Fruit fly (Drosophila melanogaster): Measurements from ENCODE around the gene CG14712.

Gene CG14712

DNA sequence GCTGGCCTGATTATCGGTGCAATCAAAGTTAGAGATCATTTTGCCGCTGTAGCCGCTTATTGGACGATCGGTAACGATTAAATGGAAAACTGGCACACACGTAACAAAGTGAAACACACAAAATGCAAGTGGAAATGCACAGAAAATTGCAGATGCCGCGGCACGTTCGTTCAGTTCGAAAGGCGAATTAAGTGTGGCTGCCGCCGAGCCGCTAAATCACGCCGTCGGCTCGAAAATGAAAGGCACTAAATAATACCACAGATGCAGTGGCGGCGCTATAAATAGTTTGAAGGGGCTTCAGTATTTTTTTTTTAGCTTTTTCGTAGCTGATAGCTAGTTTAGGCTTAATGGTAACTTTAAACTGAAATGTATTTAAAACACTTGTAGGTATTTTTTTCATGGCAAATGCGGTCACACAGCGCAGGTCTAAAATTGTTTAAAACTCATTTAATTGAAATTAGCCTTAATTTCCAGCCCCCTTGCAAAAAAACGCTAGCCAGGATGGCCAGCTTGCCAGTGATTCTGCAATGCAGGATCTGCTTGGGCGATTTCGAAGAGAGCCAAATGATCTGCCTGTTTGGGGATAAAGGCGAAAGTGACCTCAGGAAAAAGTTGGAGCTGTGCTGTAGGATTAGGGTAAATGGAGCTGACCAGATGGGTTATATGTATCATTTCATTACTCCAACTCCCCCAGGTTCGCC is 8.7 kb upstream of the CG14712 start, which contains the start of the genes Jupiter and CG14710 (continued):
- no peak for TF ChIP-seq Doc3 (GFP tag; IDR thresholded peaks at IDR 0.05; ENCODE audit: partially characterized antibody)
- peak; percentile 70 for TF ChIP-seq bcd (GFP tag; optimal IDR thresholded peaks at IDR 0.05)
- no peak for TF ChIP-seq CG42726 (GFP tag; IDR thresholded peaks at IDR 0.05; ENCODE audit: partially characterized antibody)
- peak; percentile 77 for TF ChIP-seq CG11247 (GFP tag; IDR thresholded peaks at IDR 0.05)
- TF ChIP-seq PHDP (tag; optimal IDR thresholded peaks at IDR 0.05), result peak; percentile 49
- TF ChIP-seq CG17568 (GFP tag; optimal IDR thresholded peaks at IDR 0.05), result no peak
- no peak for TF ChIP-seq CG3726 (GFP tag; IDR thresholded peaks at IDR 0.05)
- TF ChIP-seq CG12219 (GFP tag; optimal IDR thresholded peaks at IDR 0.05), result no peak
- peak; percentile 84 for TF ChIP-seq CG11456 (GFP tag; IDR thresholded peaks at IDR 0.05)
- TF ChIP-seq CG11560 (tag; IDR thresholded peaks at IDR 0.05), result no peak
- TF ChIP-seq Drgx (GFP tag; IDR thresholded peaks at IDR 0.05), result peak; percentile 5; the same call in 1 of the 2 replicates
- TF ChIP-seq CG34224 (GFP tag; IDR thresholded peaks at IDR 0.05; ENCODE audit: partially characterized antibody), result peak; percentile 39; the same call in 1 of the 3 replicates
- TF ChIP-seq Spps (tag; optimal IDR thresholded peaks at IDR 0.05), result no peak
- peak; percentile 15 to 51 for TF ChIP-seq bsh (GFP tag; optimal IDR thresholded peaks at IDR 0.05)
- peak; percentile 69 for TF ChIP-seq Hr3 (GFP tag; optimal IDR thresholded peaks at IDR 0.05)
- TF ChIP-seq Dfd (GFP tag; optimal IDR thresholded peaks at IDR 0.05), result no peak
- no peak for TF ChIP-seq BtbVII (GFP tag; optimal IDR thresholded peaks at IDR 0.05)
- TF ChIP-seq lbe (GFP tag; optimal IDR thresholded peaks at IDR 0.05), result peak; percentile 46
- TF ChIP-seq schlank (tag; optimal IDR thresholded peaks at IDR 0.05), result peak; percentile 28
- no peak for TF ChIP-seq crol (GFP tag; IDR thresholded peaks at IDR 0.05)
- peak; percentile 34; the same call in 1 of the 3 replicates for TF ChIP-seq CG11093 (GFP tag; IDR thresholded peaks at IDR 0.05)
- peak; percentile 68 for TF ChIP-seq az2 (GFP tag; optimal IDR thresholded peaks at IDR 0.05)
- TF ChIP-seq CG2199 (GFP tag; IDR thresholded peaks at IDR 0.05), result no peak
- no peak for TF ChIP-seq CG10274 (GFP tag; optimal IDR thresholded peaks at IDR 0.05)
- TF ChIP-seq usp (GFP tag; optimal IDR thresholded peaks at IDR 0.05), result no peak
- peak; percentile 83 for TF ChIP-seq CG30403 (GFP tag; optimal IDR thresholded peaks at IDR 0.05)
- peak; percentile 21 for TF ChIP-seq CG3838 (GFP tag; optimal IDR thresholded peaks at IDR 0.05)
- no peak for TF ChIP-seq Oaz (GFP tag; IDR thresholded peaks at IDR 0.05)
- TF ChIP-seq mld (GFP tag; IDR thresholded peaks at IDR 0.05; ENCODE audit: partially characterized antibody), result no peak
- TF ChIP-seq CG8478 (optimal IDR thresholded peaks at IDR 0.05), result no peak
- no peak for TF ChIP-seq CG7372 (GFP tag; IDR thresholded peaks at IDR 0.05)
- TF ChIP-seq CG6175 (GFP tag; IDR thresholded peaks at IDR 0.05), result no peak
- peak; percentile 68 for TF ChIP-seq CG13424 (tag; optimal IDR thresholded peaks at IDR 0.05)
- no peak for TF ChIP-seq salm (tag; optimal IDR thresholded peaks at IDR 0.05)
- peak; percentile 83 for TF ChIP-seq zfh1 (GFP tag; IDR thresholded peaks at IDR 0.05)
- peak; percentile 38; the same call in 1 of the 2 replicates for TF ChIP-seq Rx (GFP tag; IDR thresholded peaks at IDR 0.05)
- TF ChIP-seq stwl (tag; optimal IDR thresholded peaks at IDR 0.05), result peak; percentile 82
- no peak for TF ChIP-seq CG14965 (GFP tag; optimal IDR thresholded peaks at IDR 0.05; ENCODE audit: borderline replicate concordance)
- peak; percentile 79 for TF ChIP-seq B-H2 (GFP tag; optimal IDR thresholded peaks at IDR 0.05)
- peak; percentile 34; the same call in 1 of the 2 replicates for TF ChIP-seq CG32767 (GFP tag; IDR thresholded peaks at IDR 0.05)
- no peak for TF ChIP-seq CG4730 (GFP tag; IDR thresholded peaks at IDR 0.05)
- no peak for TF ChIP-seq Hr39 (optimal IDR thresholded peaks at IDR 0.05)
- TF ChIP-seq Chrac-16 (GFP tag; optimal IDR thresholded peaks at IDR 0.05), result peak; percentile 73
- TF ChIP-seq CG9727 (GFP tag; optimal IDR thresholded peaks at IDR 0.05), result no peak
- peak; percentile 65 for TF ChIP-seq cas (GFP tag; IDR thresholded peaks at IDR 0.05)
- TF ChIP-seq Tbp (GFP tag; optimal IDR thresholded peaks at IDR 0.05), result peak; percentile 53
- peak; percentile 27 for TF ChIP-seq Camta (GFP tag; optimal IDR thresholded peaks at IDR 0.05)
- TF ChIP-seq CG30431 (GFP tag; optimal IDR thresholded peaks at IDR 0.05), result no peak
- no peak for TF ChIP-seq CG5953 (GFP tag; IDR thresholded peaks at IDR 0.05)
- TF ChIP-seq zfh2 (GFP tag; optimal IDR thresholded peaks at IDR 0.05), result peak; percentile 85
- peak; percentile 77 for TF ChIP-seq CG8089 (GFP tag; optimal IDR thresholded peaks at IDR 0.05)

Measured in whole organism, embryonic.